Fruit fly (Drosophila melanogaster) whole organism: Measurements from ENCODE around the gene Npc1a.

Source experiments
- CG8478 ChIP-seq: fragments of >200 bp; optimal IDR thresholded peaks from 2 replicates; lab custom pipeline; 2018; ENCODE audit warnings: inconsistent platforms
- Dll ChIP-seq: fragments of >200 bp; optimal IDR thresholded peaks from 2 replicates; lab custom pipeline; 2017
- EcR ChIP-seq, 2 experiments: fragments of >200 bp; optimal IDR thresholded peaks; 2 replicates each; lab custom pipeline; 2017; ENCODE audit warnings: missing biosample characterization in 2 of 2, missing genetic modification characterization in 2 of 2, missing genetic modification reagents in 2 of 2
- pan ChIP-seq: fragments of >200 bp; optimal IDR thresholded peaks from 2 replicates; lab custom pipeline; 2017
- psq ChIP-seq: fragments of >200 bp; optimal IDR thresholded peaks from 2 replicates; lab custom pipeline; 2017
- usp ChIP-seq: fragments of >200 bp; optimal IDR thresholded peaks from 2 replicates; lab custom pipeline; 2017; ENCODE audit warnings: missing biosample characterization, missing genetic modification characterization, mixed read lengths

Npc1a gene

dm6 chr2L:10220501-10221386 is at the start of gene Npc1a, which contains the start of gene Prosalpha6:
TSS of gene Npc1a (minus strand) at chr2L:10221216.
TSS of gene Prosalpha6 (plus strand) at chr2L:10221351.
- no peak for TF ChIP-seq Dll (lab: Kevin White, UChicago)
- no peak for TF ChIP-seq psq (lab: Kevin White, UChicago)
- no peak for TF ChIP-seq EcR (GFP tag; optimal IDR thresholded peaks at IDR 0.05; lab: Kevin White, UChicago)
- TF ChIP-seq pan: no peak
- TF ChIP-seq usp (GFP tag; lab: Kevin White, UChicago): no peak
- no peak for TF ChIP-seq CG8478

DNA sequence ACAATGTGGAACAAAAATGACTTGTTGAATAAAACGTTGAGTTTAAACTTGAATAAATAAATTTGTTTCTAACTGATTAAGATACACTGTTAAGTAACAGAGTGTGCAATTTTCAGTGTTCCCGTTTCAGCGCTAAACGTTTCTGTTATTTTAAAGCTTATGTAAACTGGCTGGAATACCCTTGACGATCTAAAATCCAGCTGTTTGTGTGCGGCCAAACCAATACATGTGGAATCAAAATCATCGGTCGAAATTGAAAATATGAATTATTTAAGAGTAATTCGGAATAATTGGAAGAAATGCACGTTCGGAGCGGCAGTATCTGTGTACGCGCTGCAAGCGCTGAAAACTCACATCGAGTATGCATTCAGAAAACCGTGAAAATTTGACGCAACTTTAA is 48.8 kb upstream of the Npc1a start, which contains the start of gene Mulk:
Mulk (plus strand) TSS at position 198 of the 400 bp plus-strand sequence.
- no peak for TF ChIP-seq psq (lab: Kevin White, UChicago)
- TF ChIP-seq CG8478: no peak
- TF ChIP-seq pan: no peak
- TF ChIP-seq usp (GFP tag; lab: Kevin White, UChicago): no peak
- no peak for TF ChIP-seq Dll (lab: Kevin White, UChicago)
- no peak for TF ChIP-seq EcR (GFP tag; optimal IDR thresholded peaks at IDR 0.05; lab: Kevin White, UChicago)

DNA sequence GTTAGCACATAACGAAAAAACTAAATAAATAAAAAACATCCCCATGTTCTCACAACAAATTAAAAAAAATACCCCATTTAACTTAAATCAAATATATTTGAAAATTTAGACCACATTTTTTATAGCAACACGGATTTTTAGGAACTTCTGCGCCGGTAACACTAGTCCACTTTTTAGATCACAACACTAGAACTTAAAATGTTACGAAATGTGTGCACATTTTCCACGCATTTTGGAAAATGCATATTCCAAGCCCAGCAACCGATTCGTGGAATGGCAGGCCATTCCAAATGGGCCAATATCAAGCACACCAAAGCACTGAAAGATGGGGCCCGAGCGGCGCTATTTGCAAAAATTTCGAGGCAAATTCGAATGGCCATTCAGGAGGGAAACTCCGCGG is 47.7 kb upstream of the Npc1a start, which contains the start of gene CG4957:
CG4957 (plus strand) TSS at position 185 of the 400 bp plus-strand sequence.
- TF ChIP-seq pan (no peak), Dll (lab: Kevin White, UChicago) (no peak), CG8478 (no peak), usp (GFP tag; lab: Kevin White, UChicago) (no peak), EcR (GFP tag; optimal IDR thresholded peaks at IDR 0.05; lab: Kevin White, UChicago) (no peak), psq (lab: Kevin White, UChicago) (no peak)

dm6 chr2L:10266511-10266910 is 45.5 kb upstream of the Npc1a start, which contains the start of gene CG4953:
TSS of gene CG4953 (plus strand) at chr2L:10266703.
- TF ChIP-seq pan (no peak), EcR (GFP tag; optimal IDR thresholded peaks at IDR 0.05; lab: Kevin White, UChicago) (no peak), CG8478 (no peak), Dll (lab: Kevin White, UChicago) (no peak), usp (GFP tag; lab: Kevin White, UChicago) (no peak), psq (lab: Kevin White, UChicago) (no peak)

- TF ChIP-seq Dll (lab: Kevin White, UChicago) (no peak), EcR (GFP tag; optimal IDR thresholded peaks at IDR 0.05; lab: Kevin White, UChicago) (no peak), psq (lab: Kevin White, UChicago) (no peak), usp (GFP tag; lab: Kevin White, UChicago) (no peak), CG8478 (no peak), pan (no peak)
Measured at dm6 chr2L:10265129-10265528, 44.1 kb upstream of the Npc1a start, which contains the start of gene Mob3. TSS of gene Mob3 (plus strand) at chr2L:10265336.

- no peak for TF ChIP-seq psq (lab: Kevin White, UChicago)
Measured at dm6 chr2L:10263830-10264634, 43.0 kb upstream of the Npc1a start, which contains the start of gene REPTOR-BP. TSS of gene REPTOR-BP (plus strand) at chr2L:10264125.

DNA sequence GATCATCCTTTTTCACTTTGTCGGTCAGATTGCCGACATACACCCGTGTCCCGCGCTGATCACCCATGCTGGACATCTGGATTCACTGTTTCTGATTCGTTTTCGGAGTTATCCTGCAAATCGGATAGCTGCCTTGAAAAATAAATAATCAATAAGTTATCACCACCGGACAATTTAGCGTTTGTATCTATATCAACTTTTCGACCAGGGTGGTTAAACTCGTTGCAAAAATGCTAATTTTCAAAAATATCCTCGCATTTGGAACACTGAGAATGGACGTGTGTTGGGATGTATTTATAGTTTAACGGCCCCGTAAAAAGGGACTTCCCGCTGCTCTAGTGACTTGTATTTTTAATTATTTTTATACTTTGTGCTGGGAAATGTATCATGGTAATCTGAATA is 42.3 kb upstream of the Npc1a start, which contains the start of gene Rsf1:
Rsf1 (minus strand) TSS at position 212 of the 402 bp plus-strand sequence.
- TF ChIP-seq psq (lab: Kevin White, UChicago): no peak
- TF ChIP-seq usp (GFP tag; lab: Kevin White, UChicago): no peak

- TF ChIP-seq usp (GFP tag; lab: Kevin White, UChicago) (no peak), EcR (GFP tag; optimal IDR thresholded peaks at IDR 0.05; lab: Kevin White, UChicago) (no peak), psq (lab: Kevin White, UChicago) (no peak), Dll (lab: Kevin White, UChicago) (no peak), CG8478 (no peak), pan (no peak)
Measured at dm6 chr2L:10261774-10262173, 40.8 kb upstream of the Npc1a start.

dm6 chr2L:10260750-10261493 is 39.9 kb upstream of the Npc1a start, which contains the start of gene Pten:
TSS of gene Pten (minus strand) at chr2L:10261049.
- no peak for TF ChIP-seq EcR (GFP tag; optimal IDR thresholded peaks at IDR 0.05; lab: Kevin White, UChicago)
- no peak for TF ChIP-seq Dll (lab: Kevin White, UChicago)
- no peak for TF ChIP-seq CG8478
- TF ChIP-seq psq (lab: Kevin White, UChicago): no peak
- no peak for TF ChIP-seq usp (GFP tag; lab: Kevin White, UChicago)
- TF ChIP-seq pan: no peak

- TF ChIP-seq Dll (lab: Kevin White, UChicago) (no peak), pan (no peak), psq (lab: Kevin White, UChicago) (no peak), CG8478 (no peak), usp (GFP tag; lab: Kevin White, UChicago) (no peak), EcR (GFP tag; optimal IDR thresholded peaks at IDR 0.05; lab: Kevin White, UChicago) (no peak)
Measured at dm6 chr2L:10259960-10260749, 39.1 kb upstream of the Npc1a start.
